Worm (Caenorhabditis elegans) whole organism, L2 larva: ENCODE data around the gene C27H5.2.

Source experiments
- C34F6.9 ChIP-seq: fragments of 150-350 bp; optimal IDR thresholded peaks from 2 replicates; lab custom pipeline; 2014; ENCODE audit warnings: missing biosample characterization, missing genetic modification characterization
- F13H6.1 ChIP-seq: sonication (generic microtip); optimal IDR thresholded peaks from 2 replicates; lab custom pipeline; 2016; ENCODE audit warnings: missing genetic modification characterization, missing compliant biosample characterization
- R02D3.7 ChIP-seq: fragments of 150-350 bp; optimal IDR thresholded peaks from 2 replicates; lab custom pipeline; 2014; ENCODE audit warnings: missing biosample characterization, missing genetic modification characterization
- Y55F3AM.14 ChIP-seq: fragments of 200-800 bp; sonication (Bioruptor generic); optimal IDR thresholded peaks from 2 replicates; lab custom pipeline; 2018; ENCODE audit warnings: mild to moderate bottlenecking, missing genetic modification characterization, missing compliant biosample characterization
- ZK546.5 ChIP-seq: sonication (generic microtip); optimal IDR thresholded peaks from 2 replicates; lab custom pipeline; 2017; ENCODE audit warnings: missing biosample characterization, missing genetic modification characterization
- alr-1 ChIP-seq: fragments of 150-350 bp; optimal IDR thresholded peaks from 2 replicates; lab custom pipeline; 2014; ENCODE audit warnings: missing biosample characterization, missing genetic modification characterization
- aly-2 ChIP-seq: fragments of 150-350 bp; optimal IDR thresholded peaks from 2 replicates; lab custom pipeline; 2014; ENCODE audit warnings: missing biosample characterization, missing genetic modification characterization
- ama-1 ChIP-seq: fragments of 150-350 bp; optimal IDR thresholded peaks from 2 replicates; lab custom pipeline; 2018; ENCODE audit warnings: inconsistent platforms
- ceh-16 ChIP-seq: fragments of 150-350 bp; optimal IDR thresholded peaks from 2 replicates; lab custom pipeline; 2014; ENCODE audit warnings: missing biosample characterization, missing genetic modification characterization
- ceh-82 ChIP-seq: fragments of 150-350 bp; optimal IDR thresholded peaks from 2 replicates; lab custom pipeline; 2014; ENCODE audit warnings: missing biosample characterization, missing genetic modification characterization
- dmd-4 ChIP-seq: sonication (generic microtip); optimal IDR thresholded peaks from 2 replicates; lab custom pipeline; 2017; ENCODE audit warnings: missing biosample characterization, missing genetic modification characterization
- egl-27 ChIP-seq: sonication (generic microtip); optimal IDR thresholded peaks from 3 replicates; lab custom pipeline; 2017; ENCODE audit warnings: missing biosample characterization, missing genetic modification reagents, missing genetic modification characterization
- elt-1 ChIP-seq: fragments of 150-350 bp; optimal IDR thresholded peaks from 2 replicates; lab custom pipeline; 2014; ENCODE audit warnings: missing biosample characterization, missing genetic modification characterization
- elt-3 ChIP-seq: sonication (generic microtip); optimal IDR thresholded peaks from 2 replicates; lab custom pipeline; 2017; ENCODE audit warnings: missing biosample characterization, missing genetic modification characterization
- fos-1 ChIP-seq: fragments of 150-350 bp; optimal IDR thresholded peaks from 2 replicates; lab custom pipeline; 2014; ENCODE audit warnings: missing biosample characterization, missing genetic modification characterization
- lin-11 ChIP-seq: fragments of 150-350 bp; sonication (generic microtip); optimal IDR thresholded peaks from 2 replicates; lab custom pipeline; 2014; ENCODE audit warnings: missing biosample characterization, missing genetic modification characterization, inconsistent platforms, mixed read lengths
- lin-13 ChIP-seq: fragments of 150-350 bp; optimal IDR thresholded peaks from 2 replicates; lab custom pipeline; 2014; ENCODE audit warnings: missing biosample characterization, missing genetic modification reagents, missing genetic modification characterization
- lsy-2 ChIP-seq, 2 experiments: fragments of 150-350 bp in 1 of 2; sonication (generic microtip) in 1 of 2; optimal IDR thresholded peaks; 2 replicates each; lab custom pipeline; 2014 to 2017; ENCODE audit warnings: missing biosample characterization in 2 of 2, missing genetic modification characterization in 2 of 2
- mdl-1 ChIP-seq, 2 experiments: fragments of 150-350 bp in 1 of 2; sonication (generic microtip) in 1 of 2; optimal IDR thresholded peaks; 2 replicates each; lab custom pipeline; 2017; ENCODE audit warnings: missing biosample characterization in 2 of 2, missing genetic modification characterization in 2 of 2
- nhr-129 ChIP-seq: fragments of 150-350 bp; optimal IDR thresholded peaks from 2 replicates; lab custom pipeline; 2014; ENCODE audit warnings: missing biosample characterization, missing genetic modification characterization
- nhr-23 ChIP-seq: fragments of 150-350 bp; optimal IDR thresholded peaks from 2 replicates; lab custom pipeline; 2014; ENCODE audit warnings: missing biosample characterization, missing genetic modification reagents, missing genetic modification characterization
- nhr-237 ChIP-seq: fragments of 150-350 bp; optimal IDR thresholded peaks from 2 replicates; lab custom pipeline; 2014; ENCODE audit warnings: missing biosample characterization, missing genetic modification characterization
- nhr-25 ChIP-seq: fragments of 150-350 bp; sonication (generic microtip); optimal IDR thresholded peaks from 3 replicates; lab custom pipeline; 2014; ENCODE audit warnings: missing biosample characterization, missing genetic modification characterization
- peb-1 ChIP-seq: fragments of 150-350 bp; optimal IDR thresholded peaks from 2 replicates; lab custom pipeline; 2014; ENCODE audit warnings: missing biosample characterization, missing genetic modification characterization
- sma-9 ChIP-seq, 2 experiments: fragments of 150-350 bp in 1 of 2; sonication (generic microtip) in 1 of 2; optimal IDR thresholded peaks; 2 replicates each; lab custom pipeline; 2014 to 2016; ENCODE audit warnings: missing genetic modification characterization in 2 of 2, mild to moderate bottlenecking in 1 of 2, missing biosample characterization in 1 of 2, missing compliant biosample characterization in 1 of 2, missing genetic modification reagents in 1 of 2, moderate library complexity in 1 of 2
- unc-39 ChIP-seq: fragments of 150-350 bp; optimal IDR thresholded peaks from 2 replicates; lab custom pipeline; 2014; ENCODE audit warnings: missing biosample characterization, missing genetic modification characterization
- unc-55 ChIP-seq: fragments of 150-350 bp; sonication (generic microtip); optimal IDR thresholded peaks from 3 replicates; lab custom pipeline; 2014; ENCODE audit warnings: missing biosample characterization, missing genetic modification reagents, missing genetic modification characterization
- unc-62 ChIP-seq: fragments of 150-350 bp; optimal IDR thresholded peaks from 2 replicates; lab custom pipeline; 2014; ENCODE audit warnings: missing biosample characterization, missing genetic modification reagents, missing genetic modification characterization
- ztf-1 ChIP-seq: fragments of 200-800 bp; sonication (Bioruptor generic); conservative IDR thresholded peaks from 2 replicates; pipeline ENCODE4 v1.3.6; 2022; ENCODE audit warnings: missing genetic modification characterization, missing compliant biosample characterization
- ztf-11 ChIP-seq: sonication (generic microtip); optimal IDR thresholded peaks from 2 replicates; lab custom pipeline; 2017; ENCODE audit warnings: missing biosample characterization, missing genetic modification characterization
- ztf-4 ChIP-seq: fragments of 150-350 bp; optimal IDR thresholded peaks from 2 replicates; lab custom pipeline; 2014; ENCODE audit warnings: missing biosample characterization, missing genetic modification characterization

C27H5.2 gene

ce11 chrII:7204951-7205350 is 49.6 kb downstream of the C27H5.2 start, which contains the start of gene srd-58:
srd-58 (minus strand) TSS chrII:7205051.
- TF ChIP-seq elt-3 (tag; lab: Kevin White, UChicago) = no peak
- TF ChIP-seq F13H6.1 = no peak
- TF ChIP-seq Y55F3AM.14 (GFP tag; lab: Kevin White, UChicago) = no peak
- no peak for TF ChIP-seq mdl-1 (tag; optimal IDR thresholded peaks at IDR 0.05; lab: Kevin White, UChicago)
- no peak for TF ChIP-seq unc-39 (tag; lab: Kevin White, UChicago)
- TF ChIP-seq elt-1 = no peak
- TF ChIP-seq lsy-2 (tag; optimal IDR thresholded peaks at IDR 0.05; lab: Kevin White, UChicago) = no peak
- no peak for TF ChIP-seq ama-1 (lab: Kevin White, UChicago)
- TF ChIP-seq ceh-16 (tag; lab: Kevin White, UChicago) = no peak
- TF ChIP-seq sma-9 (GFP tag; optimal IDR thresholded peaks at IDR 0.05; lab: Kevin White, UChicago) = no peak
- TF ChIP-seq sma-9 (tag; optimal IDR thresholded peaks at IDR 0.05; lab: Kevin White, UChicago) = no peak
- TF ChIP-seq unc-55 (GFP tag; lab: Kevin White, UChicago) = no peak
- no peak for TF ChIP-seq ztf-1 (GFP tag; lab: Robert Waterston, UW)
- no peak for TF ChIP-seq unc-62 (GFP tag; lab: Kevin White, UChicago)

- TF ChIP-seq mdl-1 (tag; optimal IDR thresholded peaks at IDR 0.05; lab: Kevin White, UChicago) = no peak
Measured at ce11 chrII:7205388-7205787, 50.0 kb downstream of the C27H5.2 start, which contains the start of gene srd-59. srd-59 (plus strand) TSS chrII:7205688.

ce11 chrII:7207649-7208048 is 52.3 kb downstream of the C27H5.2 start:
- TF ChIP-seq dmd-4 (no peak), alr-1 (no peak), unc-62 (GFP tag; lab: Kevin White, UChicago) (no peak), ceh-16 (tag; lab: Kevin White, UChicago) (no peak), nhr-237 (tag; lab: Kevin White, UChicago) (no peak), nhr-25 (tag; lab: Kevin White, UChicago) (no peak), nhr-23 (tag; lab: Kevin White, UChicago) (no peak), Y55F3AM.14 (GFP tag; lab: Kevin White, UChicago) (no peak), C34F6.9 (tag; lab: Kevin White, UChicago) (no peak), lsy-2 (tag; optimal IDR thresholded peaks at IDR 0.05; lab: Kevin White, UChicago) (no peak)

- no peak for TF ChIP-seq ZK546.5
- no peak for TF ChIP-seq nhr-129 (tag; lab: Kevin White, UChicago)
- TF ChIP-seq ztf-4 (tag; lab: Kevin White, UChicago) = no peak
- no peak for TF ChIP-seq C34F6.9 (tag; lab: Kevin White, UChicago)
- no peak for TF ChIP-seq ztf-11 (tag; lab: Kevin White, UChicago)
- TF ChIP-seq peb-1 (tag; lab: Kevin White, UChicago) = no peak
- no peak for TF ChIP-seq egl-27 (tag; lab: Kevin White, UChicago)
Measured at ce11 chrII:7208184-7208583, 52.8 kb downstream of the C27H5.2 start, which contains the start of gene dhs-7. dhs-7 (minus strand) TSS chrII:7208460.

ce11 chrII:7210187-7210586 is 54.8 kb downstream of the C27H5.2 start, which contains the start of gene E04F6.15:
E04F6.15 (minus strand) TSS chrII:7210287.
- TF ChIP-seq elt-1 (no peak), lin-13 (GFP tag; lab: Kevin White, UChicago) (no peak), F13H6.1 (no peak), lin-11 (tag; lab: Kevin White, UChicago) (no peak), fos-1 (no peak), R02D3.7 (tag; lab: Kevin White, UChicago) (no peak), aly-2 (tag; lab: Kevin White, UChicago) (no peak), ceh-82 (tag; lab: Kevin White, UChicago) (no peak)
